Fruit fly (Drosophila melanogaster): Measurements from ENCODE around the gene CG6664.

CG6664 gene

dm6 chr3L:17009715-17010491 is 6.1 kb downstream of the CG6664 start (continued):
- TF ChIP-seq CG6689 (GFP tag; IDR thresholded peaks at IDR 0.05) (no peak), Dll (GFP tag; IDR thresholded peaks at IDR 0.05; ENCODE audit: partially characterized antibody) (0 out of 4 replicates have a peak, but pooled peaks have one; percentile 31), CG15073 (GFP tag; optimal IDR thresholded peaks at IDR 0.05) (no peak), NK7.1 (GFP tag; optimal IDR thresholded peaks at IDR 0.05) (no peak), Oli (tag; optimal IDR thresholded peaks at IDR 0.05) (peak; percentile 41), tin (GFP tag; optimal IDR thresholded peaks at IDR 0.05) (no peak), inv (GFP tag; IDR thresholded peaks at IDR 0.05; ENCODE audit: partially characterized antibody) (0 out of 2 replicates have a peak, but pooled peaks have one; percentile 29), ranshi (GFP tag; IDR thresholded peaks at IDR 0.05) (0 out of 2 replicates have a peak, but pooled peaks have one; percentile 26), CG15269 (tag; optimal IDR thresholded peaks at IDR 0.05) (peak; percentile 27), CG10209 (GFP tag; optimal IDR thresholded peaks at IDR 0.05) (peak; percentile 54), maf-S (GFP tag; optimal IDR thresholded peaks at IDR 0.05) (peak; percentile 0), zfh2 (GFP tag; optimal IDR thresholded peaks at IDR 0.05) (peak; percentile 31), croc (GFP tag; conservative IDR thresholded peaks at IDR 0.05) (no peak), Blimp-1 (GFP tag; optimal IDR thresholded peaks at IDR 0.05) (no peak), Hmx (GFP tag; optimal IDR thresholded peaks at IDR 0.05) (no peak), en (GFP tag; optimal IDR thresholded peaks at IDR 0.05) (no peak), bowl (GFP tag; IDR thresholded peaks at IDR 0.05) (no peak), CG17186 (GFP tag; optimal IDR thresholded peaks at IDR 0.05) (no peak), cato (GFP tag; optimal IDR thresholded peaks at IDR 0.05; ENCODE audit: borderline replicate concordance) (no peak), Trl (optimal IDR thresholded peaks at IDR 0.05) (peak; percentile 43 to 54), Trl (GFP tag; optimal IDR thresholded peaks at IDR 0.05) (no peak), nmo (GFP tag; optimal IDR thresholded peaks at IDR 0.05) (peak; percentile 26), CG12219 (GFP tag; optimal IDR thresholded peaks at IDR 0.05) (no peak), H2.0 (GFP tag; IDR thresholded peaks at IDR 0.05) (peak; percentile 16; the same call in 1 of the 2 replicates), pzg (GFP tag; optimal IDR thresholded peaks at IDR 0.05) (peak; percentile 11), Dbx (GFP tag; IDR thresholded peaks at IDR 0.05) (peak; percentile 65; the same call in 1 of the 3 replicates), CG7745 (tag; optimal IDR thresholded peaks at IDR 0.05) (no peak), rib (GFP tag; IDR thresholded peaks at IDR 0.05) (peak; percentile 93), ash1 (GFP tag; optimal IDR thresholded peaks at IDR 0.05) (peak; percentile 60), cad (GFP tag; optimal IDR thresholded peaks at IDR 0.05) (no peak), aop (GFP tag; IDR thresholded peaks at IDR 0.05) (no peak), CG17359 (tag; optimal IDR thresholded peaks at IDR 0.05) (peak; percentile 46), CG11093 (GFP tag; IDR thresholded peaks at IDR 0.05) (no peak), CG7357 (GFP tag; IDR thresholded peaks at IDR 0.05) (no peak), CG8944 (GFP tag; optimal IDR thresholded peaks at IDR 0.05) (no peak), CG10565 (GFP tag; optimal IDR thresholded peaks at IDR 0.05) (no peak), lilli (GFP tag; optimal IDR thresholded peaks at IDR 0.05) (peak; percentile 57), CG34422 (GFP tag; IDR thresholded peaks at IDR 0.05) (peak; percentile 71; the same call in 1 of the 3 replicates), CG32532 (GFP tag; IDR thresholded peaks at IDR 0.05) (peak; percentile 59), CG8924 (tag; optimal IDR thresholded peaks at IDR 0.05) (peak; percentile 4), CG8765 (GFP tag; IDR thresholded peaks at IDR 0.05) (no peak), CG32767 (GFP tag; IDR thresholded peaks at IDR 0.05) (peak; percentile 73), sisA (GFP tag; IDR thresholded peaks at IDR 0.05) (no peak), CG33557 (GFP tag; optimal IDR thresholded peaks at IDR 0.05) (peak; percentile 11), hbn (GFP tag; IDR thresholded peaks at IDR 0.05; ENCODE audit: partially characterized antibody) (peak; percentile 49; the same call in 1 of the 2 replicates), Asciz (GFP tag; optimal IDR thresholded peaks at IDR 0.05) (peak; percentile 32), ken (GFP tag; IDR thresholded peaks at IDR 0.05) (peak; percentile 48; the same call in 1 of the 3 replicates), CG17328 (GFP tag; IDR thresholded peaks at IDR 0.05) (0 out of 2 replicates have a peak, but pooled peaks have one; percentile 3), Atf-2 (GFP tag; optimal IDR thresholded peaks at IDR 0.05) (no peak), Lim3 (GFP tag; IDR thresholded peaks at IDR 0.05) (no peak)
